Worm (Caenorhabditis elegans) whole organism, L2 larva: Measurements from ENCODE around the gene gfat-1.

ENCODE experiments used
- C34F6.9 ChIP-seq: fragments of 150-350 bp; optimal IDR thresholded peaks from 2 replicates; lab custom pipeline; 2014; ENCODE audit warnings: missing biosample characterization, missing genetic modification characterization
- fos-1 ChIP-seq: fragments of 150-350 bp; optimal IDR thresholded peaks from 2 replicates; lab custom pipeline; 2014; ENCODE audit warnings: missing biosample characterization, missing genetic modification characterization
- nhr-11 ChIP-seq: fragments of 150-350 bp; optimal IDR thresholded peaks from 2 replicates; lab custom pipeline; 2014; ENCODE audit warnings: missing biosample characterization, missing genetic modification characterization
- snpc-4 ChIP-seq: fragments of 150-350 bp; optimal IDR thresholded peaks from 2 replicates; lab custom pipeline; 2014; ENCODE audit warnings: missing biosample characterization, missing genetic modification characterization

DNA sequence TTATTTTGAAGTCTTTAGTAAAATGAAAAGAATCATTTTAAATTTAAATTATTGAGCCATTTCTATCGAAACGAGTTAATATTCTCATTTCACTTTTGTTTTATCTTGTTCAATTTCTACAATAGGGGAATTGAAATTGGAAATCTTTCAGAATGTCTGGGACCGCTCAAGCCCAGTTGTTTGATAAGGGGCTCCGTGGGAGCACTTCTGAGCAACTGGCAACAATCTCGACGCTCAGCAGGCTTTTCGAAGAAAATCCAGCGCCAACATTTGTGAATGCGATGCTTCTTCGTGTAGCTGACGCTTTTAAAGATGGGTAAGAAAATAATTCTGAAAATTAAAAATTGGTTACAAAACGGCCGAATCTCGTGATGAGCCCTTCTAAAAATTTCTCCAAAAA, 12.5 kb downstream of the gfat-1 start, which contains the start of gene ints-7:
- no peak for TF ChIP-seq C34F6.9 (tag; lab: Kevin White, UChicago)
- TF ChIP-seq fos-1 (tag; lab: Kevin White, UChicago), result no peak
- no peak for TF ChIP-seq snpc-4
- no peak for TF ChIP-seq nhr-11 (tag; lab: Kevin White, UChicago)
